Worm (Caenorhabditis elegans) whole organism, L2 larva: Measurements from ENCODE around the gene frpr-15.

Experiments
- C34F6.9 ChIP-seq: fragments of 150-350 bp; optimal IDR thresholded peaks from 2 replicates; lab custom pipeline; 2014; ENCODE audit warnings: missing biosample characterization, missing genetic modification characterization
- F13H6.1 ChIP-seq: sonication (generic microtip); optimal IDR thresholded peaks from 2 replicates; lab custom pipeline; 2016; ENCODE audit warnings: missing genetic modification characterization, missing compliant biosample characterization
- R02D3.7 ChIP-seq: fragments of 150-350 bp; optimal IDR thresholded peaks from 2 replicates; lab custom pipeline; 2014; ENCODE audit warnings: missing biosample characterization, missing genetic modification characterization
- ama-1 ChIP-seq: fragments of 150-350 bp; optimal IDR thresholded peaks from 2 replicates; lab custom pipeline; 2018; ENCODE audit warnings: inconsistent platforms
- ceh-16 ChIP-seq: fragments of 150-350 bp; optimal IDR thresholded peaks from 2 replicates; lab custom pipeline; 2014; ENCODE audit warnings: missing biosample characterization, missing genetic modification characterization
- ceh-82 ChIP-seq: fragments of 150-350 bp; optimal IDR thresholded peaks from 2 replicates; lab custom pipeline; 2014; ENCODE audit warnings: missing biosample characterization, missing genetic modification characterization
- crh-2 ChIP-seq: sonication (generic microtip); optimal IDR thresholded peaks from 2 replicates; lab custom pipeline; 2017; ENCODE audit warnings: missing biosample characterization, missing genetic modification characterization
- dmd-4 ChIP-seq: sonication (generic microtip); optimal IDR thresholded peaks from 2 replicates; lab custom pipeline; 2017; ENCODE audit warnings: missing biosample characterization, missing genetic modification characterization
- egl-27 ChIP-seq: sonication (generic microtip); optimal IDR thresholded peaks from 3 replicates; lab custom pipeline; 2017; ENCODE audit warnings: missing biosample characterization, missing genetic modification reagents, missing genetic modification characterization
- elt-1 ChIP-seq: fragments of 150-350 bp; optimal IDR thresholded peaks from 2 replicates; lab custom pipeline; 2014; ENCODE audit warnings: missing biosample characterization, missing genetic modification characterization
- elt-3 ChIP-seq: sonication (generic microtip); optimal IDR thresholded peaks from 2 replicates; lab custom pipeline; 2017; ENCODE audit warnings: missing biosample characterization, missing genetic modification characterization
- fos-1 ChIP-seq: fragments of 150-350 bp; optimal IDR thresholded peaks from 2 replicates; lab custom pipeline; 2014; ENCODE audit warnings: missing biosample characterization, missing genetic modification characterization
- gmeb-1 ChIP-seq: fragments of 150-350 bp; optimal IDR thresholded peaks from 2 replicates; lab custom pipeline; 2014; ENCODE audit warnings: missing biosample characterization, missing genetic modification characterization
- lin-11 ChIP-seq: fragments of 150-350 bp; sonication (generic microtip); optimal IDR thresholded peaks from 2 replicates; lab custom pipeline; 2014; ENCODE audit warnings: missing biosample characterization, missing genetic modification characterization, inconsistent platforms, mixed read lengths
- lin-13 ChIP-seq: fragments of 150-350 bp; optimal IDR thresholded peaks from 2 replicates; lab custom pipeline; 2014; ENCODE audit warnings: missing biosample characterization, missing genetic modification reagents, missing genetic modification characterization
- lin-39 ChIP-seq: fragments of 150-350 bp; optimal IDR thresholded peaks from 2 replicates; lab custom pipeline; 2014; ENCODE audit warnings: missing biosample characterization, missing genetic modification reagents, missing genetic modification characterization
- lsy-2 ChIP-seq, 2 experiments: fragments of 150-350 bp in 1 of 2; sonication (generic microtip) in 1 of 2; optimal IDR thresholded peaks; 2 replicates each; lab custom pipeline; 2014 to 2017; ENCODE audit warnings: missing biosample characterization in 2 of 2, missing genetic modification characterization in 2 of 2
- mab-5 ChIP-seq: fragments of 150-350 bp; optimal IDR thresholded peaks from 2 replicates; lab custom pipeline; 2014; ENCODE audit warnings: missing biosample characterization, missing genetic modification characterization
- mdl-1 ChIP-seq, 2 experiments: fragments of 150-350 bp in 1 of 2; sonication (generic microtip) in 1 of 2; optimal IDR thresholded peaks; 2 replicates each; lab custom pipeline; 2017; ENCODE audit warnings: missing biosample characterization in 2 of 2, missing genetic modification characterization in 2 of 2
- nhr-10 ChIP-seq: sonication (generic microtip); optimal IDR thresholded peaks from 2 replicates; lab custom pipeline; 2017; ENCODE audit warnings: missing biosample characterization, missing genetic modification characterization
- nhr-11 ChIP-seq: fragments of 150-350 bp; optimal IDR thresholded peaks from 2 replicates; lab custom pipeline; 2014; ENCODE audit warnings: missing biosample characterization, missing genetic modification characterization
- nhr-12 ChIP-seq: fragments of 150-350 bp; optimal IDR thresholded peaks from 2 replicates; lab custom pipeline; 2014; ENCODE audit warnings: missing biosample characterization, missing genetic modification characterization
- nhr-129 ChIP-seq: fragments of 150-350 bp; optimal IDR thresholded peaks from 2 replicates; lab custom pipeline; 2014; ENCODE audit warnings: missing biosample characterization, missing genetic modification characterization
- nhr-21 ChIP-seq: fragments of 150-350 bp; optimal IDR thresholded peaks from 2 replicates; lab custom pipeline; 2014; ENCODE audit warnings: missing biosample characterization, missing genetic modification characterization
- nhr-23 ChIP-seq: fragments of 150-350 bp; optimal IDR thresholded peaks from 2 replicates; lab custom pipeline; 2014; ENCODE audit warnings: missing biosample characterization, missing genetic modification reagents, missing genetic modification characterization
- nhr-25 ChIP-seq: fragments of 150-350 bp; sonication (generic microtip); optimal IDR thresholded peaks from 3 replicates; lab custom pipeline; 2014; ENCODE audit warnings: missing biosample characterization, missing genetic modification characterization
- nhr-6 ChIP-seq: fragments of 150-350 bp; optimal IDR thresholded peaks from 2 replicates; lab custom pipeline; 2014; ENCODE audit warnings: missing biosample characterization, missing genetic modification characterization
- sem-4 ChIP-seq: fragments of 150-350 bp; optimal IDR thresholded peaks from 2 replicates; lab custom pipeline; 2014; ENCODE audit warnings: missing biosample characterization, missing genetic modification reagents, missing genetic modification characterization
- sma-3 ChIP-seq: sonication (generic microtip); optimal IDR thresholded peaks from 2 replicates; lab custom pipeline; 2016; ENCODE audit warnings: missing genetic modification reagents, missing genetic modification characterization, missing compliant biosample characterization
- sma-9 ChIP-seq, 2 experiments: fragments of 150-350 bp in 1 of 2; sonication (generic microtip) in 1 of 2; optimal IDR thresholded peaks; 2 replicates each; lab custom pipeline; 2014 to 2016; ENCODE audit warnings: missing genetic modification characterization in 2 of 2, mild to moderate bottlenecking in 1 of 2, missing biosample characterization in 1 of 2, missing compliant biosample characterization in 1 of 2, missing genetic modification reagents in 1 of 2, moderate library complexity in 1 of 2
- snpc-4 ChIP-seq: fragments of 150-350 bp; optimal IDR thresholded peaks from 2 replicates; lab custom pipeline; 2014; ENCODE audit warnings: missing biosample characterization, missing genetic modification characterization
- unc-39 ChIP-seq: fragments of 150-350 bp; optimal IDR thresholded peaks from 2 replicates; lab custom pipeline; 2014; ENCODE audit warnings: missing biosample characterization, missing genetic modification characterization
- unc-55 ChIP-seq: fragments of 150-350 bp; sonication (generic microtip); optimal IDR thresholded peaks from 3 replicates; lab custom pipeline; 2014; ENCODE audit warnings: missing biosample characterization, missing genetic modification reagents, missing genetic modification characterization
- unc-62 ChIP-seq: fragments of 150-350 bp; optimal IDR thresholded peaks from 2 replicates; lab custom pipeline; 2014; ENCODE audit warnings: missing biosample characterization, missing genetic modification reagents, missing genetic modification characterization
- ztf-1 ChIP-seq: fragments of 200-800 bp; sonication (Bioruptor generic); conservative IDR thresholded peaks from 2 replicates; pipeline ENCODE4 v1.3.6; 2022; ENCODE audit warnings: missing genetic modification characterization, missing compliant biosample characterization
- ztf-11 ChIP-seq: sonication (generic microtip); optimal IDR thresholded peaks from 2 replicates; lab custom pipeline; 2017; ENCODE audit warnings: missing biosample characterization, missing genetic modification characterization
- ztf-4 ChIP-seq: fragments of 150-350 bp; optimal IDR thresholded peaks from 2 replicates; lab custom pipeline; 2014; ENCODE audit warnings: missing biosample characterization, missing genetic modification characterization

Gene frpr-15

ce11 chrV:12649636-12650035, 30.3 kb upstream of the frpr-15 start, which contains the start of gene lin-25 (continued):
- no peak for TF ChIP-seq mab-5 (tag; lab: Kevin White, UChicago)
- no peak for TF ChIP-seq unc-62
- peak; percentile 46 for TF ChIP-seq fos-1 (tag; lab: Kevin White, UChicago)
- TF ChIP-seq nhr-11 (tag; lab: Kevin White, UChicago), result no peak
- TF ChIP-seq C34F6.9 (tag; lab: Kevin White, UChicago), result peak; percentile 44
- TF ChIP-seq nhr-129 (tag; lab: Kevin White, UChicago), result peak; percentile 54
- peak in 1 of 2 experiments; percentile 59 for TF ChIP-seq lsy-2 (tag; optimal IDR thresholded peaks at IDR 0.05; lab: Kevin White, UChicago)

- TF ChIP-seq C34F6.9 (tag; lab: Kevin White, UChicago) (no peak), mab-5 (tag; lab: Kevin White, UChicago) (no peak), fos-1 (tag; lab: Kevin White, UChicago) (no peak), ztf-11 (tag; lab: Kevin White, UChicago) (no peak), lin-39 (tag; lab: Kevin White, UChicago) (no peak), elt-1 (tag; lab: Kevin White, UChicago) (no peak), sma-3 (GFP tag; lab: Kevin White, UChicago) (no peak), unc-39 (tag; lab: Kevin White, UChicago) (no peak), R02D3.7 (tag; lab: Kevin White, UChicago) (no peak), nhr-11 (tag; lab: Kevin White, UChicago) (no peak)
- TF ChIP-seq, all 48 proteins: peak for 0
Observed at ce11 chrV:12658142-12658541, 21.8 kb upstream of the frpr-15 start, which contains the start of gene W05B10.6. Gene W05B10.6, minus strand, starts transcription at chrV:12658242.

ce11 chrV:12659426-12659825, 20.5 kb upstream of the frpr-15 start, which contains the start of gene ccch-3:
Gene ccch-3, minus strand, starts transcription at chrV:12659687.
- peak; percentile 69 for TF ChIP-seq nhr-129 (tag; lab: Kevin White, UChicago)
- TF ChIP-seq lin-13 (GFP tag; lab: Kevin White, UChicago), result peak; percentile 59
- TF ChIP-seq fos-1 (tag; lab: Kevin White, UChicago), result peak; percentile 24
- peak; percentile 27 for TF ChIP-seq F13H6.1
- peak; percentile 72 for TF ChIP-seq sma-3 (GFP tag; lab: Kevin White, UChicago)
- TF ChIP-seq C34F6.9 (tag; lab: Kevin White, UChicago), result peak; percentile 67
- no peak for TF ChIP-seq dmd-4 (tag; lab: Kevin White, UChicago)
- peak; percentile 43 for TF ChIP-seq nhr-21
- peak; percentile 36 to 87 for TF ChIP-seq lsy-2 (tag; optimal IDR thresholded peaks at IDR 0.05; lab: Kevin White, UChicago)
- TF ChIP-seq gmeb-1 (tag; lab: Kevin White, UChicago), result peak; percentile 75
- no peak for TF ChIP-seq elt-1 (tag; lab: Kevin White, UChicago)
- TF ChIP-seq R02D3.7 (tag; lab: Kevin White, UChicago), result no peak
- TF ChIP-seq nhr-12 (tag; lab: Kevin White, UChicago), result no peak
- peak; percentile 83 for TF ChIP-seq unc-55 (GFP tag; lab: Kevin White, UChicago)
- peak; percentile 81 for TF ChIP-seq nhr-25
- no peak for TF ChIP-seq ceh-82 (tag; lab: Kevin White, UChicago)
- peak; percentile 85 for TF ChIP-seq sma-9 (GFP tag; optimal IDR thresholded peaks at IDR 0.05; lab: Kevin White, UChicago)
- TF ChIP-seq sma-9 (tag; optimal IDR thresholded peaks at IDR 0.05; lab: Kevin White, UChicago), result no peak
- peak; percentile 1 for TF ChIP-seq ztf-4 (tag; lab: Kevin White, UChicago)
- TF ChIP-seq crh-2, result peak; percentile 82
- peak; percentile 51 for TF ChIP-seq snpc-4
- peak; percentile 34 for TF ChIP-seq sem-4
- peak; percentile 56 for TF ChIP-seq egl-27

ce11 chrV:12660280-12660818, 19.6 kb upstream of the frpr-15 start, which contains the start of gene his-74:
Gene his-74, minus strand, starts transcription at chrV:12660330.
- TF ChIP-seq C34F6.9 (tag; lab: Kevin White, UChicago), result no peak
- no peak for TF ChIP-seq elt-3
- no peak for TF ChIP-seq unc-62
- TF ChIP-seq nhr-10 (tag; lab: Kevin White, UChicago), result no peak
- TF ChIP-seq lin-11, result no peak
- no peak for TF ChIP-seq F13H6.1
- no peak for TF ChIP-seq lin-39 (tag; lab: Kevin White, UChicago)
- TF ChIP-seq nhr-6 (tag; lab: Kevin White, UChicago), result no peak
- TF ChIP-seq nhr-23, result no peak
- TF ChIP-seq crh-2, result no peak
- no peak for TF ChIP-seq mab-5 (tag; lab: Kevin White, UChicago)
- no peak for TF ChIP-seq ceh-16 (tag; lab: Kevin White, UChicago)
- no peak for TF ChIP-seq mdl-1 (tag; optimal IDR thresholded peaks at IDR 0.05; lab: Kevin White, UChicago)
- no peak for TF ChIP-seq ztf-1 (GFP tag; lab: Robert Waterston, UW)
- no peak for TF ChIP-seq sma-3 (GFP tag; lab: Kevin White, UChicago)
- TF ChIP-seq nhr-11 (tag; lab: Kevin White, UChicago), result no peak
- TF ChIP-seq ama-1, result no peak
- TF ChIP-seq R02D3.7 (tag; lab: Kevin White, UChicago), result no peak
